Fruit fly (Drosophila melanogaster) whole organism, embryonic: ENCODE data around the gene MICAL-like.
A peak's percentile ranks its signal among the peaks of the same experiment; 100 is the strongest.

Experiments
- B-H1 ChIP-seq: fragments of 200-800 bp; sonication (Bioruptor generic); IDR thresholded peaks from 3 replicates; pipeline ENCODE4 v1.3.6; 2022; ENCODE audit warnings: missing biosample characterization, missing genetic modification characterization
- CG10147 ChIP-seq: fragments of 200-800 bp; sonication (Bioruptor generic); optimal IDR thresholded peaks from 2 replicates; lab custom pipeline; 2019; ENCODE audit warnings: missing biosample characterization, mild to moderate bottlenecking, missing genetic modification characterization, moderate library complexity
- CG10366 ChIP-seq: fragments of 200-800 bp; sonication (Bioruptor generic); IDR thresholded peaks from 2 replicates; pipeline ENCODE4 v1.3.6; 2022; ENCODE audit warnings: missing biosample characterization, missing genetic modification characterization
- CG11247 ChIP-seq: fragments of 200-800 bp; sonication (Bioruptor generic); IDR thresholded peaks from 2 replicates; pipeline ENCODE4 v1.3.6; 2022; ENCODE audit warnings: missing biosample characterization, missing genetic modification characterization
- CG13424 ChIP-seq: fragments of 200-800 bp; sonication (Bioruptor generic); optimal IDR thresholded peaks from 2 replicates; lab custom pipeline; 2019; ENCODE audit warnings: missing biosample characterization, mild to moderate bottlenecking, missing genetic modification characterization, moderate library complexity
- CG15073 ChIP-seq: fragments of 200-800 bp; sonication (Bioruptor generic); optimal IDR thresholded peaks from 2 replicates; lab custom pipeline; 2016; ENCODE audit warnings: missing biosample characterization, missing genetic modification characterization
- CG18262 ChIP-seq: fragments of 200-800 bp; optimal IDR thresholded peaks from 3 replicates; lab custom pipeline; 2019; ENCODE audit warnings: missing biosample characterization, mild to moderate bottlenecking, missing genetic modification characterization, moderate library complexity
- CG1832 ChIP-seq: fragments of 200-800 bp; sonication (Bioruptor generic); optimal IDR thresholded peaks from 2 replicates; lab custom pipeline; 2017; ENCODE audit warnings: missing biosample characterization, mild to moderate bottlenecking, missing genetic modification characterization, inconsistent platforms
- CG18476 ChIP-seq: fragments of 200-800 bp; sonication (Bioruptor generic); optimal IDR thresholded peaks from 2 replicates; lab custom pipeline; 2016; ENCODE audit warnings: missing biosample characterization, mild to moderate bottlenecking, missing genetic modification characterization
- CG2199 ChIP-seq: fragments of 200-800 bp; sonication (Bioruptor generic); IDR thresholded peaks from 3 replicates; pipeline ENCODE4 v1.3.6; 2022; ENCODE audit warnings: missing biosample characterization, missing genetic modification characterization
- CG2875 ChIP-seq: fragments of 200-800 bp; sonication (Bioruptor generic); optimal IDR thresholded peaks from 2 replicates; lab custom pipeline; 2017; ENCODE audit warnings: missing biosample characterization, mild to moderate bottlenecking, missing genetic modification characterization, missing genetic modification reagents
- CG31365 ChIP-seq: fragments of 200-800 bp; sonication (Bioruptor generic); optimal IDR thresholded peaks from 2 replicates; lab custom pipeline; 2018; ENCODE audit warnings: missing biosample characterization, mild to moderate bottlenecking, missing genetic modification characterization
- CG3281 ChIP-seq: fragments of 200-800 bp; sonication (Bioruptor generic); optimal IDR thresholded peaks from 3 replicates; lab custom pipeline; 2017; ENCODE audit warnings: missing biosample characterization, mild to moderate bottlenecking, missing genetic modification characterization
- CG4328 ChIP-seq: fragments of 200-800 bp; sonication (Bioruptor generic); optimal IDR thresholded peaks from 3 replicates; lab custom pipeline; 2017; ENCODE audit warnings: missing biosample characterization, missing genetic modification reagents, missing genetic modification characterization
- CG43689 ChIP-seq: fragments of 200-800 bp; sonication (Bioruptor generic); IDR thresholded peaks from 2 replicates; pipeline ENCODE4 v1.3.6; 2022; ENCODE audit warnings: missing biosample characterization, missing genetic modification characterization
- CG5245 ChIP-seq: fragments of 200-800 bp; sonication (Bioruptor generic); optimal IDR thresholded peaks from 3 replicates; lab custom pipeline; 2016; ENCODE audit warnings: missing biosample characterization, missing genetic modification characterization
- CG8281 ChIP-seq: fragments of 200-800 bp; sonication (Bioruptor generic); optimal IDR thresholded peaks from 2 replicates; lab custom pipeline; 2018; ENCODE audit warnings: missing biosample characterization, mild to moderate bottlenecking, missing genetic modification characterization, moderate library complexity
- CG9797 ChIP-seq: fragments of 200-800 bp; sonication (Bioruptor generic); optimal IDR thresholded peaks from 3 replicates; lab custom pipeline; 2018; ENCODE audit warnings: missing biosample characterization, mild to moderate bottlenecking, missing genetic modification characterization
- Camta ChIP-seq: fragments of 200-800 bp; sonication (Bioruptor generic); optimal IDR thresholded peaks from 2 replicates; lab custom pipeline; 2016; ENCODE audit warnings: missing biosample characterization, missing genetic modification characterization
- Dll ChIP-seq: fragments of 200-800 bp; sonication (Bioruptor generic); IDR thresholded peaks from 4 replicates; pipeline ENCODE4 v1.3.6; 2022; ENCODE audit warnings: missing biosample characterization, missing genetic modification characterization; ENCODE audit not compliant: partially characterized antibody
- Elba2 ChIP-seq: fragments of 200-800 bp; sonication (Bioruptor generic); optimal IDR thresholded peaks from 3 replicates; lab custom pipeline; 2016; ENCODE audit warnings: missing biosample characterization, missing genetic modification characterization
- Fer3 ChIP-seq: fragments of 200-800 bp; sonication (Bioruptor generic); optimal IDR thresholded peaks from 2 replicates; lab custom pipeline; 2018; ENCODE audit warnings: missing biosample characterization, mild to moderate bottlenecking, missing genetic modification characterization, moderate library complexity
- Hr51 ChIP-seq, 2 experiments: fragments of 200-800 bp; sonication (Bioruptor generic); optimal IDR thresholded peaks; 2 replicates in 1 of 2; 3 replicates in 1 of 2; lab custom pipeline; 2016 to 2018; ENCODE audit warnings: missing biosample characterization in 2 of 2, missing genetic modification characterization in 2 of 2, mild to moderate bottlenecking in 1 of 2, moderate library complexity in 1 of 2
- Hr78 ChIP-seq, 2 experiments: fragments of 200-800 bp in 1 of 2; fragments of >200 bp in 1 of 2; sonication (Bioruptor generic) in 1 of 2; optimal IDR thresholded peaks; 2 replicates each; lab custom pipeline; 2017 to 2019; ENCODE audit warnings: missing biosample characterization in 2 of 2, missing genetic modification characterization in 2 of 2, mild to moderate bottlenecking in 1 of 2, moderate library complexity in 1 of 2
- Jarid2 ChIP-seq: fragments of 200-800 bp; sonication (Bioruptor generic); optimal IDR thresholded peaks from 3 replicates; lab custom pipeline; 2017; ENCODE audit warnings: mild to moderate bottlenecking, missing biosample characterization, missing genetic modification reagents, missing genetic modification characterization
- MBD-R2 ChIP-seq: fragments of 200-800 bp; sonication (Bioruptor generic); IDR thresholded peaks from 2 replicates; pipeline ENCODE4 v1.3.6; 2022; ENCODE audit warnings: missing biosample characterization, missing genetic modification characterization
- MESR4 ChIP-seq: fragments of 200-800 bp; sonication (Bioruptor generic); optimal IDR thresholded peaks from 2 replicates; lab custom pipeline; 2018; ENCODE audit warnings: missing biosample characterization, mild to moderate bottlenecking, missing genetic modification characterization, moderate library complexity
- Nf-YB ChIP-seq: fragments of 200-800 bp; sonication (Bioruptor generic); optimal IDR thresholded peaks from 3 replicates; lab custom pipeline; 2019; ENCODE audit warnings: missing biosample characterization, mild to moderate bottlenecking, missing genetic modification characterization, moderate library complexity
- Ptx1 ChIP-seq: fragments of 200-800 bp; sonication (Bioruptor generic); IDR thresholded peaks from 2 replicates; pipeline ENCODE4 v1.3.6; 2022; ENCODE audit warnings: missing biosample characterization, missing genetic modification characterization
- Taf1 ChIP-seq: fragments of 200-800 bp; sonication (Bioruptor generic); IDR thresholded peaks from 2 replicates; pipeline ENCODE4 v1.3.6; 2022; ENCODE audit warnings: missing biosample characterization, missing genetic modification characterization
- ash1 ChIP-seq: fragments of 200-800 bp; sonication (Bioruptor generic); optimal IDR thresholded peaks from 2 replicates; lab custom pipeline; 2018; ENCODE audit warnings: missing biosample characterization, mild to moderate bottlenecking, missing genetic modification characterization
- ato ChIP-seq: fragments of 200-800 bp; sonication (Bioruptor generic); IDR thresholded peaks from 2 replicates; pipeline ENCODE4 v1.3.6; 2022; ENCODE audit warnings: missing biosample characterization, missing genetic modification characterization; ENCODE audit not compliant: partially characterized antibody
- bbx ChIP-seq: fragments of 200-800 bp; sonication (Bioruptor generic); IDR thresholded peaks from 2 replicates; pipeline ENCODE4 v1.3.6; 2022; ENCODE audit warnings: missing biosample characterization, missing genetic modification characterization; ENCODE audit not compliant: partially characterized antibody
- crc ChIP-seq: fragments of 200-800 bp; sonication (Bioruptor generic); optimal IDR thresholded peaks from 2 replicates; lab custom pipeline; 2016; ENCODE audit warnings: missing biosample characterization, missing genetic modification characterization
- dati ChIP-seq: fragments of 200-800 bp; sonication (Bioruptor generic); IDR thresholded peaks from 2 replicates; pipeline ENCODE4 v1.3.6; 2022; ENCODE audit warnings: missing biosample characterization, missing genetic modification characterization
- ems ChIP-seq: fragments of 200-800 bp; sonication (Bioruptor generic); optimal IDR thresholded peaks from 3 replicates; lab custom pipeline; 2016; ENCODE audit warnings: missing biosample characterization, missing genetic modification characterization
- en ChIP-seq: fragments of 200-800 bp; sonication (Bioruptor generic); optimal IDR thresholded peaks from 2 replicates; lab custom pipeline; 2016; ENCODE audit warnings: missing biosample characterization, missing genetic modification characterization
- eyg ChIP-seq: fragments of 200-800 bp; sonication (Bioruptor generic); optimal IDR thresholded peaks from 3 replicates; lab custom pipeline; 2016; ENCODE audit warnings: missing biosample characterization, missing genetic modification characterization
- ftz-f1 ChIP-seq: fragments of 200-800 bp; sonication (Bioruptor generic); optimal IDR thresholded peaks from 2 replicates; lab custom pipeline; 2016; ENCODE audit warnings: missing biosample characterization, missing genetic modification characterization
- kah ChIP-seq: fragments of 200-800 bp; sonication (Bioruptor generic); optimal IDR thresholded peaks from 2 replicates; lab custom pipeline; 2018; ENCODE audit warnings: missing biosample characterization, mild to moderate bottlenecking, missing genetic modification characterization
- lilli ChIP-seq: fragments of 200-800 bp; sonication (Bioruptor generic); optimal IDR thresholded peaks from 3 replicates; lab custom pipeline; 2016; ENCODE audit warnings: missing biosample characterization, missing genetic modification characterization
- nau ChIP-seq: fragments of 200-800 bp; sonication (Bioruptor generic); optimal IDR thresholded peaks from 3 replicates; lab custom pipeline; 2017; ENCODE audit warnings: missing biosample characterization, mild to moderate bottlenecking, missing genetic modification characterization, missing genetic modification reagents
- nom ChIP-seq: fragments of 200-800 bp; sonication (Bioruptor generic); optimal IDR thresholded peaks from 2 replicates; lab custom pipeline; 2017; ENCODE audit warnings: missing biosample characterization, missing genetic modification characterization, mild to moderate bottlenecking, moderate library complexity, missing genetic modification reagents
- pb ChIP-seq: fragments of 200-800 bp; sonication (Bioruptor generic); optimal IDR thresholded peaks from 3 replicates; lab custom pipeline; 2016; ENCODE audit warnings: missing biosample characterization, missing genetic modification characterization
- sc ChIP-seq, 3 experiments: fragments of >200 bp in 2 of 3; fragments of 200-800 bp in 1 of 3; sonication (Bioruptor generic) in 1 of 3; optimal IDR thresholded peaks; 2 replicates in 2 of 3; 3 replicates in 1 of 3; lab custom pipeline; 2017; ENCODE audit warnings: mild to moderate bottlenecking in 1 of 3, missing biosample characterization in 1 of 3, missing genetic modification characterization in 1 of 3, missing genetic modification reagents in 1 of 3
- sens-2 ChIP-seq: fragments of 200-800 bp; sonication (Bioruptor generic); IDR thresholded peaks from 2 replicates; pipeline ENCODE4 v1.3.6; 2022; ENCODE audit warnings: missing biosample characterization, missing genetic modification characterization
- trh ChIP-seq: fragments of 200-800 bp; sonication (Bioruptor generic); optimal IDR thresholded peaks from 2 replicates; lab custom pipeline; 2016; ENCODE audit warnings: missing biosample characterization, missing genetic modification characterization
- zf30C ChIP-seq: fragments of 200-800 bp; sonication (Bioruptor generic); optimal IDR thresholded peaks from 3 replicates; lab custom pipeline; 2018; ENCODE audit warnings: missing biosample characterization, mild to moderate bottlenecking, missing genetic modification characterization

The MICAL-like gene

dm6 chr3L:13015823-13016465, 812 bp upstream of the MICAL-like start, which contains the start of gene CG11267 (continued):
- TF ChIP-seq CG4328 (GFP tag; lab: Kevin White, UChicago) (peak; percentile 86), en (peak; percentile 68), CG31365 (peak; percentile 69), ems (GFP tag; lab: Kevin White, UChicago) (peak; percentile 73), crc (GFP tag; lab: Kevin White, UChicago) (peak; percentile 71), CG3281 (GFP tag; lab: Kevin White, UChicago) (peak; percentile 90), sc (optimal IDR thresholded peaks at IDR 0.05; lab: Kevin White, UChicago) (no peak), sc (GFP tag; optimal IDR thresholded peaks at IDR 0.05; lab: Kevin White, UChicago) (peak; percentile 26), CG15073 (GFP tag; lab: Kevin White, UChicago) (no peak), Jarid2 (peak; percentile 44), CG10366 (peak; percentile 87), Nf-YB (GFP tag; lab: Kevin White, UChicago) (peak; percentile 52), CG13424 (peak; percentile 77), Fer3 (tag; lab: Kevin White, UChicago) (peak; percentile 93), Taf1 (GFP tag; lab: Robert Waterston, UW) (peak; percentile 92), MESR4 (peak; percentile 53), sens-2 (GFP tag; lab: Robert Waterston, UW) (peak; percentile 91), CG10147 (peak; percentile 87), kah (GFP tag; lab: Kevin White, UChicago) (peak; percentile 72), Elba2 (GFP tag; lab: Kevin White, UChicago) (no peak), CG43689 (GFP tag; lab: Robert Waterston, UW) (no peak), Camta (GFP tag; lab: Kevin White, UChicago) (peak; percentile 59), lilli (GFP tag; lab: Kevin White, UChicago) (peak; percentile 85), dati (GFP tag; lab: Robert Waterston, UW) (peak; percentile 66), CG5245 (peak; percentile 77), bbx (GFP tag; lab: Robert Waterston, UW) (no peak), nom (GFP tag; lab: Kevin White, UChicago) (peak; percentile 60), CG2199 (GFP tag; lab: Robert Waterston, UW) (peak; percentile 89), CG8281 (peak; percentile 70), CG18476 (peak; percentile 72), CG2875 (GFP tag; lab: Kevin White, UChicago) (peak; percentile 48), ftz-f1 (GFP tag; lab: Kevin White, UChicago) (no peak), zf30C (peak; percentile 94), Dll (no peak), trh (GFP tag; lab: Kevin White, UChicago) (peak; percentile 62), Ptx1 (GFP tag; lab: Robert Waterston, UW) (peak; percentile 86), CG1832 (GFP tag; lab: Kevin White, UChicago) (no peak), B-H1 (GFP tag; lab: Robert Waterston, UW) (peak; percentile 87), CG18262 (tag; lab: Kevin White, UChicago) (peak; percentile 79), pb (GFP tag; lab: Kevin White, UChicago) (peak; percentile 58), MBD-R2 (GFP tag; lab: Robert Waterston, UW) (peak; percentile 80; the same call in 1 of the 2 replicates), eyg (peak; percentile 75), Hr51 (GFP tag; optimal IDR thresholded peaks at IDR 0.05; lab: Kevin White, UChicago) (peak; percentile 67 to 83), CG11247 (peak; percentile 89), nau (GFP tag; lab: Kevin White, UChicago) (peak; percentile 44), Hr78 (GFP tag; optimal IDR thresholded peaks at IDR 0.05; lab: Kevin White, UChicago) (peak in 1 of 2 experiments; percentile 2), ato (GFP tag; lab: Robert Waterston, UW) (no peak), CG9797 (GFP tag; lab: Kevin White, UChicago) (peak; percentile 36), ash1 (GFP tag; lab: Kevin White, UChicago) (peak; percentile 48)
